Worm (Caenorhabditis elegans) whole organism, young adult: ENCODE results near the gene F55G7.4.
A peak's percentile ranks its signal among the peaks of the same experiment; 100 is the strongest.

Experiments used
- C06A6.2 ChIP-seq: fragments of 200-800 bp; sonication (Bioruptor generic); conservative IDR thresholded peaks from 2 replicates; pipeline ENCODE4 v1.3.6; 2022; ENCODE audit warnings: missing genetic modification characterization, missing compliant biosample characterization
- F49E8.2 ChIP-seq: sonication (generic microtip); optimal IDR thresholded peaks from 3 replicates; lab custom pipeline; 2017; ENCODE audit warnings: missing genetic modification characterization, mild to moderate bottlenecking, missing compliant biosample characterization, antibody characterized with exemption, moderate library complexity; ENCODE audit not compliant: insufficient read depth
- F57C9.4 ChIP-seq: sonication (generic microtip); optimal IDR thresholded peaks from 2 replicates; lab custom pipeline; 2017; ENCODE audit warnings: mild to moderate bottlenecking, missing genetic modification characterization, missing compliant biosample characterization
- K11D2.4 ChIP-seq: fragments of 200-800 bp; sonication (Bioruptor generic); IDR thresholded peaks from 2 replicates; pipeline ENCODE4 v1.3.6; 2022; ENCODE audit warnings: missing genetic modification reagents, missing genetic modification characterization, missing compliant biosample characterization
- T07F8.4 ChIP-seq: sonication (generic microtip); optimal IDR thresholded peaks from 2 replicates; lab custom pipeline; 2016; ENCODE audit warnings: mild to moderate bottlenecking, missing genetic modification characterization, moderate library complexity, missing compliant biosample characterization
- T26A5.8 ChIP-seq: sonication (generic microtip); optimal IDR thresholded peaks from 2 replicates; lab custom pipeline; 2016; ENCODE audit warnings: missing genetic modification characterization, missing compliant biosample characterization
- Y53F4B.3 ChIP-seq: fragments of 200-800 bp; sonication (Bioruptor generic); IDR thresholded peaks from 2 replicates; pipeline ENCODE4 v1.3.6; 2022; ENCODE audit warnings: missing genetic modification reagents, missing genetic modification characterization, missing compliant biosample characterization
- ZK185.1 ChIP-seq: sonication (generic microtip); optimal IDR thresholded peaks from 2 replicates; lab custom pipeline; 2016; ENCODE audit warnings: mild to moderate bottlenecking, missing genetic modification characterization, missing compliant biosample characterization; ENCODE audit not compliant: poor library complexity, severe bottlenecking
- ama-1 ChIP-seq, 3 experiments: fragments of 150-350 bp in 1 of 3; sonication (generic microtip) in 2 of 3; optimal IDR thresholded peaks; 2 replicates each; lab custom pipeline; 2014 to 2018; ENCODE audit warnings: missing biosample characterization in 2 of 3, missing genetic modification characterization in 2 of 3, missing genetic modification reagents in 2 of 3
- aptf-2 ChIP-seq: fragments of 200-800 bp; sonication (Bioruptor generic); conservative IDR thresholded peaks from 2 replicates; pipeline ENCODE4 v1.3.6; 2022; ENCODE audit warnings: missing genetic modification reagents, missing genetic modification characterization, missing compliant biosample characterization
- attf-5 ChIP-seq: fragments of 200-800 bp; sonication (Bioruptor generic); optimal IDR thresholded peaks from 2 replicates; lab custom pipeline; 2018; ENCODE audit warnings: mild to moderate bottlenecking, missing genetic modification characterization, missing compliant biosample characterization
- bed-1 ChIP-seq: fragments of 200-800 bp; sonication (Bioruptor generic); IDR thresholded peaks from 2 replicates; pipeline ENCODE4 v1.3.6; 2022; ENCODE audit warnings: missing genetic modification reagents, missing genetic modification characterization, missing compliant biosample characterization
- ceh-40 ChIP-seq: fragments of 200-800 bp; sonication (Bioruptor generic); IDR thresholded peaks from 2 replicates; pipeline ENCODE4 v1.3.6; 2022; ENCODE audit warnings: missing genetic modification characterization, missing compliant biosample characterization
- ceh-58 ChIP-seq: fragments of 200-800 bp; sonication (Bioruptor generic); IDR thresholded peaks from 2 replicates; pipeline ENCODE4 v1.3.6; 2022; ENCODE audit warnings: missing genetic modification characterization, missing compliant biosample characterization
- ceh-79 ChIP-seq: sonication (generic microtip); optimal IDR thresholded peaks from 2 replicates; lab custom pipeline; 2017; ENCODE audit warnings: mild to moderate bottlenecking, missing genetic modification characterization, missing compliant biosample characterization
- ceh-91 ChIP-seq: fragments of 200-800 bp; sonication (Bioruptor generic); IDR thresholded peaks from 2 replicates; pipeline ENCODE4 v1.3.6; 2022; ENCODE audit warnings: missing genetic modification reagents, missing genetic modification characterization, missing compliant biosample characterization
- dox-1 ChIP-seq: fragments of 200-800 bp; sonication (Bioruptor generic); IDR thresholded peaks from 2 replicates; pipeline ENCODE4 v1.3.6; 2022; ENCODE audit warnings: missing genetic modification reagents, missing genetic modification characterization, missing compliant biosample characterization
- dpff-1 ChIP-seq: sonication (generic microtip); optimal IDR thresholded peaks from 2 replicates; lab custom pipeline; 2017; ENCODE audit warnings: mild to moderate bottlenecking, missing genetic modification characterization, missing compliant biosample characterization
- egl-18 ChIP-seq: fragments of 200-800 bp; sonication (Bioruptor generic); IDR thresholded peaks from 2 replicates; pipeline ENCODE4 v1.3.6; 2022; ENCODE audit warnings: missing genetic modification reagents, missing genetic modification characterization, missing compliant biosample characterization
- egl-44 ChIP-seq: fragments of 200-800 bp; sonication (Bioruptor generic); IDR thresholded peaks from 2 replicates; pipeline ENCODE4 v1.3.6; 2022; ENCODE audit warnings: missing genetic modification reagents, missing genetic modification characterization, missing compliant biosample characterization
- ets-4 ChIP-seq: fragments of 200-800 bp; sonication (Bioruptor generic); optimal IDR thresholded peaks from 2 replicates; lab custom pipeline; 2018; ENCODE audit warnings: mild to moderate bottlenecking, missing genetic modification characterization, missing compliant biosample characterization
- hlh-26 ChIP-seq: fragments of 200-800 bp; sonication (Bioruptor generic); conservative IDR thresholded peaks from 2 replicates; pipeline ENCODE4 v1.3.6; 2022; ENCODE audit warnings: missing genetic modification reagents, missing genetic modification characterization, missing compliant biosample characterization
- hmg-1.2 ChIP-seq: fragments of 200-800 bp; sonication (Bioruptor generic); IDR thresholded peaks from 2 replicates; pipeline ENCODE4 v1.3.6; 2022; ENCODE audit warnings: missing genetic modification reagents, missing genetic modification characterization, missing compliant biosample characterization
- hmg-20 ChIP-seq: fragments of 200-800 bp; sonication (Bioruptor generic); IDR thresholded peaks from 2 replicates; pipeline ENCODE4 v1.3.6; 2022; ENCODE audit warnings: missing genetic modification reagents, missing genetic modification characterization, missing compliant biosample characterization
- let-526 ChIP-seq: fragments of 200-800 bp; sonication (Bioruptor generic); IDR thresholded peaks from 2 replicates; pipeline ENCODE4 v1.3.6; 2022; ENCODE audit warnings: missing genetic modification reagents, missing genetic modification characterization, missing compliant biosample characterization
- lin-54 ChIP-seq: fragments of 200-800 bp; sonication (Bioruptor generic); optimal IDR thresholded peaks from 2 replicates; lab custom pipeline; 2018; ENCODE audit warnings: mild to moderate bottlenecking, missing genetic modification characterization, missing compliant biosample characterization
- madf-10 ChIP-seq: sonication (generic microtip); optimal IDR thresholded peaks from 2 replicates; lab custom pipeline; 2016; ENCODE audit warnings: mild to moderate bottlenecking, missing genetic modification characterization, missing compliant biosample characterization
- mel-28 ChIP-seq: sonication (generic microtip); optimal IDR thresholded peaks from 2 replicates; lab custom pipeline; 2016; ENCODE audit warnings: borderline replicate concordance, mild to moderate bottlenecking, missing genetic modification characterization, missing compliant biosample characterization
- mes-4 ChIP-seq: sonication (generic microtip); optimal IDR thresholded peaks from 2 replicates; lab custom pipeline; 2016; ENCODE audit warnings: missing genotype, missing genetic modification characterization, missing compliant biosample characterization
- nfya-2 ChIP-seq: fragments of 200-800 bp; sonication (Bioruptor generic); IDR thresholded peaks from 2 replicates; pipeline ENCODE4 v1.3.6; 2022; ENCODE audit warnings: missing genetic modification reagents, missing genetic modification characterization, missing compliant biosample characterization
- nhr-27 ChIP-seq: fragments of 200-800 bp; sonication (Bioruptor generic); optimal IDR thresholded peaks from 2 replicates; lab custom pipeline; 2018; ENCODE audit warnings: mild to moderate bottlenecking, missing genetic modification characterization, moderate library complexity, missing compliant biosample characterization
- nhr-80 ChIP-seq: sonication (generic microtip); optimal IDR thresholded peaks from 2 replicates; lab custom pipeline; 2016; ENCODE audit warnings: missing genetic modification characterization, missing compliant biosample characterization
- pbrm-1 ChIP-seq: fragments of 200-800 bp; sonication (Bioruptor generic); IDR thresholded peaks from 2 replicates; pipeline ENCODE4 v1.3.6; 2022; ENCODE audit warnings: missing genetic modification reagents, missing genetic modification characterization, missing compliant biosample characterization
- rcor-1 ChIP-seq: fragments of 200-800 bp; sonication (Bioruptor generic); IDR thresholded peaks from 2 replicates; pipeline ENCODE4 v1.3.6; 2022; ENCODE audit warnings: missing genetic modification reagents, missing genetic modification characterization, missing compliant biosample characterization
- snpc-3.4 ChIP-seq: sonication (generic microtip); optimal IDR thresholded peaks from 2 replicates; lab custom pipeline; 2017; ENCODE audit warnings: missing genetic modification characterization, mild to moderate bottlenecking, missing compliant biosample characterization, antibody characterized with exemption, moderate library complexity, missing genotype, missing genetic modification reagents
- snpc-4 ChIP-seq, 5 experiments: fragments of 150-350 bp in 1 of 5; sonication (generic microtip) in 4 of 5; optimal IDR thresholded peaks; 2 replicates each; lab custom pipeline; 2014 to 2018; ENCODE audit warnings: missing genetic modification characterization in 5 of 5, missing biosample characterization in 3 of 5, antibody characterized with exemption in 2 of 5, mild to moderate bottlenecking in 2 of 5, missing compliant biosample characterization in 2 of 5, missing genotype in 2 of 5, moderate library complexity in 2 of 5, missing genetic modification reagents in 1 of 5
- somi-1 ChIP-seq: fragments of 200-800 bp; sonication (Bioruptor generic); optimal IDR thresholded peaks from 2 replicates; lab custom pipeline; 2018; ENCODE audit warnings: mild to moderate bottlenecking, missing genetic modification characterization, missing compliant biosample characterization
- tlf-1 ChIP-seq: fragments of 200-800 bp; sonication (Bioruptor generic); optimal IDR thresholded peaks from 2 replicates; lab custom pipeline; 2018; ENCODE audit warnings: mild to moderate bottlenecking, missing genetic modification characterization, missing compliant biosample characterization
- zfh-2 ChIP-seq: fragments of 200-800 bp; sonication (Bioruptor generic); conservative IDR thresholded peaks from 2 replicates; pipeline ENCODE4 v1.3.6; 2022; ENCODE audit warnings: missing genetic modification reagents, missing genetic modification characterization, missing compliant biosample characterization
- ztf-18 ChIP-seq: sonication (generic microtip); optimal IDR thresholded peaks from 2 replicates; lab custom pipeline; 2016; ENCODE audit warnings: missing genotype, mild to moderate bottlenecking, missing genetic modification characterization, missing compliant biosample characterization
- ztf-25 ChIP-seq: fragments of 200-800 bp; sonication (Bioruptor generic); IDR thresholded peaks from 2 replicates; pipeline ENCODE4 v1.3.6; 2022; ENCODE audit warnings: missing genetic modification reagents, missing genetic modification characterization, missing compliant biosample characterization
- ztf-28 ChIP-seq: fragments of 200-800 bp; sonication (Bioruptor generic); IDR thresholded peaks from 2 replicates; pipeline ENCODE4 v1.3.6; 2022; ENCODE audit warnings: missing genetic modification reagents, missing genetic modification characterization, missing compliant biosample characterization

F55G7.4 gene

ce11 chrX:11965663-11966304, 38.1 kb downstream of the F55G7.4 start, which contains the start of gene sams-1:
sams-1 (plus strand) TSS chrX:11965962.
- TF ChIP-seq T26A5.8 (tag; lab: Kevin White, UChicago) (no peak), T07F8.4 (tag; lab: Kevin White, UChicago) (no peak), attf-5 (no peak), ztf-18 (tag; lab: Kevin White, UChicago) (no peak), dox-1 (GFP tag; lab: Robert Waterston, UW) (0 out of 2 replicates have a peak, but pooled peaks have one; percentile 6), nhr-80 (tag; lab: Kevin White, UChicago) (peak; percentile 8), ama-1 (optimal IDR thresholded peaks at IDR 0.05; lab: Kevin White, UChicago) (peak; percentile 77), ama-1 (GFP tag; optimal IDR thresholded peaks at IDR 0.05; lab: Kevin White, UChicago) (no peak), nfya-2 (GFP tag; lab: Robert Waterston, UW) (no peak)

- TF ChIP-seq hmg-1.2 (GFP tag; lab: Robert Waterston, UW) = no peak
- no peak for TF ChIP-seq aptf-2 (GFP tag; lab: Robert Waterston, UW)
These were observed 39.3 kb downstream of the F55G7.4 start for ce11 chrX:11967034-11967433.

- no peak for TF ChIP-seq lin-54
- TF ChIP-seq dox-1 (GFP tag; lab: Robert Waterston, UW) = no peak
- TF ChIP-seq ceh-58 (GFP tag; lab: Robert Waterston, UW) = no peak
- no peak for TF ChIP-seq dpff-1 (tag; lab: Kevin White, UChicago)
- TF ChIP-seq rcor-1 (GFP tag; lab: Robert Waterston, UW) = peak; percentile 7; the same call in 1 of the 2 replicates
- no peak for TF ChIP-seq ceh-91 (GFP tag; lab: Robert Waterston, UW)
- no peak for TF ChIP-seq mel-28 (tag; lab: Kevin White, UChicago)
- no peak for TF ChIP-seq bed-1
- TF ChIP-seq hmg-1.2 (GFP tag; lab: Robert Waterston, UW) = no peak
- TF ChIP-seq nhr-27 (tag; lab: Kevin White, UChicago) = no peak
- no peak for TF ChIP-seq ceh-79 (tag; lab: Kevin White, UChicago)
- TF ChIP-seq C06A6.2 (GFP tag; lab: Robert Waterston, UW) = no peak; the same call in 1 of the 2 replicates
- no peak for TF ChIP-seq ceh-40
- no peak for TF ChIP-seq snpc-4 (GFP tag; optimal IDR thresholded peaks at IDR 0.05; lab: Kevin White, UChicago)
- no peak for TF ChIP-seq snpc-4 (tag; optimal IDR thresholded peaks at IDR 0.05; lab: Kevin White, UChicago)
- no peak for TF ChIP-seq F57C9.4 (tag; lab: Kevin White, UChicago)
- no peak for TF ChIP-seq hlh-26 (GFP tag; lab: Robert Waterston, UW)
- TF ChIP-seq egl-18 (GFP tag; lab: Robert Waterston, UW) = no peak
- TF ChIP-seq madf-10 (tag; lab: Kevin White, UChicago) = no peak
- no peak for TF ChIP-seq ama-1 (optimal IDR thresholded peaks at IDR 0.05; lab: Kevin White, UChicago)
- TF ChIP-seq ama-1 (GFP tag; optimal IDR thresholded peaks at IDR 0.05; lab: Kevin White, UChicago) = no peak
- TF ChIP-seq ets-4 (GFP tag; lab: Kevin White, UChicago) = no peak
- TF ChIP-seq F49E8.2 = no peak
- TF ChIP-seq zfh-2 = no peak
- no peak for TF ChIP-seq ztf-25 (GFP tag; lab: Robert Waterston, UW)
- TF ChIP-seq snpc-3.4 (tag; lab: Kevin White, UChicago) = no peak
- TF ChIP-seq pbrm-1 (GFP tag; lab: Robert Waterston, UW) = no peak
- TF ChIP-seq Y53F4B.3 (GFP tag; lab: Robert Waterston, UW) = no peak
- TF ChIP-seq mes-4 (tag; lab: Kevin White, UChicago) = no peak
- TF ChIP-seq let-526 = no peak
- no peak for TF ChIP-seq tlf-1 (GFP tag; lab: Kevin White, UChicago)
- TF ChIP-seq hmg-20 (GFP tag; lab: Robert Waterston, UW) = no peak
- no peak for TF ChIP-seq somi-1
- 0 out of 2 replicates have a peak, but pooled peaks have one; percentile 24 for TF ChIP-seq K11D2.4 (GFP tag; lab: Robert Waterston, UW)
- no peak for TF ChIP-seq ztf-28 (GFP tag; lab: Robert Waterston, UW)
- no peak for TF ChIP-seq egl-44
- TF ChIP-seq ZK185.1 (tag; lab: Kevin White, UChicago) = no peak
These were observed 40.4 kb downstream of the F55G7.4 start for ce11 chrX:11968024-11968598.
